Worm (Caenorhabditis elegans): ENCODE data around the gene gcy-34.

The gcy-34 gene

DNA sequence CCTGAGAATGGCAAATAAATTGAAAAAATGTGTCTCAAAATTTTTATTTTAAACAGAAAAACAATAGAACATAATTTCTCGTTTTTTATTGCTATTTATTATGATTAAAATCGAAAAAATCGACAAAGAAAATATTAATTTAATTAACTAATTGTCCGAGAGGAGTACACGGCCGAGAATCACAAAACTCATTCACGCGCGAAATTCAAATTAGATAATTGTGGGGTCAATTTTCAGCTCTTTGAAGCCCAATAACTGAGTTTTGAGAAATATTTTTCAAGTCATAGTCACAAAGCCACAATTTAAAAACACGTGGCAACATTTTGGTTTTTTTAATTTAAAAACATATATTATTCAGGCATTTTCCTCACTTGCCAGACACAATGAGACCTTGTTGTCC, 23.4 kb upstream of the gcy-34 start (continued):
- no peak for TF ChIP-seq zag-1 (tag; optimal IDR thresholded peaks at IDR 0.05)
- no peak for TF ChIP-seq zip-4 (GFP tag; optimal IDR thresholded peaks at IDR 0.05)
- TF ChIP-seq mep-1 (tag; optimal IDR thresholded peaks at IDR 0.05): peak; percentile 3
- peak; percentile 26 for TF ChIP-seq dsc-1 (tag; optimal IDR thresholded peaks at IDR 0.05)
- TF ChIP-seq F16B12.6 (tag; optimal IDR thresholded peaks at IDR 0.05): no peak
- no peak for TF ChIP-seq ama-1 (optimal IDR thresholded peaks at IDR 0.05)
- TF ChIP-seq ceh-63 (GFP tag; optimal IDR thresholded peaks at IDR 0.05): no peak
- peak; percentile 39 to 53 for TF ChIP-seq lsy-2 (tag; optimal IDR thresholded peaks at IDR 0.05)
- TF ChIP-seq C04F5.9 (tag; optimal IDR thresholded peaks at IDR 0.05): no peak
- no peak for TF ChIP-seq unc-86 (tag; optimal IDR thresholded peaks at IDR 0.05)
- peak; percentile 80 for TF ChIP-seq pax-3 (tag; optimal IDR thresholded peaks at IDR 0.05)
- TF ChIP-seq nhr-20 (tag; optimal IDR thresholded peaks at IDR 0.05): peak; percentile 61
- no peak for TF ChIP-seq fkh-8 (tag; optimal IDR thresholded peaks at IDR 0.05)
- TF ChIP-seq mab-9 (GFP tag; IDR thresholded peaks at IDR 0.05): no peak
- no peak for TF ChIP-seq lin-15B (tag; optimal IDR thresholded peaks at IDR 0.05)
- peak; percentile 44 for TF ChIP-seq swsn-7 (tag; optimal IDR thresholded peaks at IDR 0.05)
- no peak for TF ChIP-seq jun-1 (tag; optimal IDR thresholded peaks at IDR 0.05)
- TF ChIP-seq hpl-2 (GFP tag; optimal IDR thresholded peaks at IDR 0.05): no peak
- peak; percentile 43 for TF ChIP-seq blmp-1 (tag; optimal IDR thresholded peaks at IDR 0.05)
- TF ChIP-seq hlh-17 (GFP tag; optimal IDR thresholded peaks at IDR 0.05; ENCODE audit: borderline replicate concordance): no peak
- no peak for TF ChIP-seq snpc-4 (tag; optimal IDR thresholded peaks at IDR 0.05)
- TF ChIP-seq fos-1 (tag; optimal IDR thresholded peaks at IDR 0.05): no peak
- TF ChIP-seq isw-1 (GFP tag; IDR thresholded peaks at IDR 0.05): no peak
- TF ChIP-seq aly-2 (tag; optimal IDR thresholded peaks at IDR 0.05): no peak
- peak; percentile 82 to 91 for TF ChIP-seq lin-35 (GFP tag; optimal IDR thresholded peaks at IDR 0.05)
- TF ChIP-seq elt-3 (tag; optimal IDR thresholded peaks at IDR 0.05): no peak
- no peak for TF ChIP-seq pag-3 (tag; optimal IDR thresholded peaks at IDR 0.05; ENCODE audit: borderline replicate concordance, insufficient read depth)
- no peak for TF ChIP-seq vab-15 (tag; optimal IDR thresholded peaks at IDR 0.05)
- TF ChIP-seq ceh-82 (tag; optimal IDR thresholded peaks at IDR 0.05): no peak
- no peak for TF ChIP-seq Y116A8C.19 (tag; optimal IDR thresholded peaks at IDR 0.05; ENCODE audit: borderline replicate concordance)
- peak; percentile 54 for TF ChIP-seq lin-39 (tag; optimal IDR thresholded peaks at IDR 0.05)
- no peak for TF ChIP-seq nhr-84 (tag; optimal IDR thresholded peaks at IDR 0.05)
- no peak for TF ChIP-seq ztf-4 (tag; optimal IDR thresholded peaks at IDR 0.05)
- TF ChIP-seq nhr-47 (tag; optimal IDR thresholded peaks at IDR 0.05): peak; percentile 71
- TF ChIP-seq efl-3 (GFP tag; optimal IDR thresholded peaks at IDR 0.05): no peak
- peak; percentile 82 for TF ChIP-seq lir-3 (tag; optimal IDR thresholded peaks at IDR 0.05; ENCODE audit: poor library complexity)
- no peak for TF ChIP-seq fkh-10 (GFP tag; optimal IDR thresholded peaks at IDR 0.05)
- TF ChIP-seq sptf-1 (tag; optimal IDR thresholded peaks at IDR 0.05): no peak
- TF ChIP-seq ceh-88 (GFP tag; IDR thresholded peaks at IDR 0.05): no peak
- peak; percentile 73 for TF ChIP-seq nhr-71 (tag; optimal IDR thresholded peaks at IDR 0.05)
- peak; percentile 30 for TF ChIP-seq lin-14 (GFP tag; optimal IDR thresholded peaks at IDR 0.05)
- TF ChIP-seq sox-4 (tag; optimal IDR thresholded peaks at IDR 0.05): peak; percentile 23
- TF ChIP-seq C34B4.2 (tag; optimal IDR thresholded peaks at IDR 0.05): no peak
- no peak for TF ChIP-seq sup-37 (GFP tag; optimal IDR thresholded peaks at IDR 0.05)

DNA sequence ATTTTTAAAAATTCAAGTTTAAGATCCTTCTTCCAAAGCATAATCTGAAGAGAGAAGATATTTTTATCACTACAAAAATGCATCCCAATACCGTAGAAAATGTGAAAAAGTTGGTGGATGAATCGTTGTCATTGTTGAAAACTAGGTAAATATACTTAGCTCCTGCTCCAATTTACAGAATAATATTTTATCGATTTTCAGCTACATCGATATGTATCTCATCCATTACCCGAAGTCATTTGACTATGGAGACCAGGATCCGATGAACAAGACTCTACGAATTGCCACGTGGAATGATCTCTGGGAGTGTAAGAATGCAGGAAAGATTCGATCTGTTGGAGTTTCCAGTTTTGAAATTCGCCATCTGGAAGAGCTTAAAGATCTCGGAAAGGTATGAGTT, 22.7 kb upstream of the gcy-34 start:
- TF ChIP-seq grh-1 (GFP tag; IDR thresholded peaks at IDR 0.05) (no peak), pax-3 (tag; optimal IDR thresholded peaks at IDR 0.05) (no peak), C34B4.2 (tag; optimal IDR thresholded peaks at IDR 0.05) (no peak), lin-13 (GFP tag; optimal IDR thresholded peaks at IDR 0.05) (no peak), sox-4 (tag; optimal IDR thresholded peaks at IDR 0.05) (no peak), blmp-1 (tag; optimal IDR thresholded peaks at IDR 0.05) (no peak), ets-5 (GFP tag; IDR thresholded peaks at IDR 0.05) (no peak), nhr-19 (GFP tag; conservative IDR thresholded peaks at IDR 0.05) (no peak), nhr-12 (tag; optimal IDR thresholded peaks at IDR 0.05) (no peak)
